Worm (Caenorhabditis elegans) whole organism, L4 larva: ENCODE data around the gene seld-1.

Source experiments
- ama-1 ChIP-seq: fragments of 150-350 bp; optimal IDR thresholded peaks from 2 replicates; lab custom pipeline; 2014; ENCODE audit warnings: inconsistent platforms, mixed read lengths
- ceh-82 ChIP-seq: sonication (generic microtip); optimal IDR thresholded peaks from 2 replicates; lab custom pipeline; 2017; ENCODE audit warnings: missing biosample characterization, missing genetic modification characterization
- dpl-1 ChIP-seq: fragments of 150-350 bp; optimal IDR thresholded peaks from 2 replicates; lab custom pipeline; 2014; ENCODE audit warnings: missing biosample characterization, missing genetic modification reagents, missing genetic modification characterization
- nhr-237 ChIP-seq: sonication (generic microtip); optimal IDR thresholded peaks from 2 replicates; lab custom pipeline; 2017; ENCODE audit warnings: missing biosample characterization, missing genetic modification characterization
- nhr-76 ChIP-seq: fragments of 150-350 bp; optimal IDR thresholded peaks from 2 replicates; lab custom pipeline; 2014; ENCODE audit warnings: missing biosample characterization, missing genetic modification characterization
- zip-11 ChIP-seq: fragments of 200-800 bp; sonication (Bioruptor generic); IDR thresholded peaks from 2 replicates; pipeline ENCODE4 v1.3.6; 2022; ENCODE audit warnings: missing genetic modification characterization, missing compliant biosample characterization
- ztf-11 ChIP-seq: fragments of 150-350 bp; optimal IDR thresholded peaks from 2 replicates; lab custom pipeline; 2014; ENCODE audit warnings: missing biosample characterization, missing genetic modification characterization

- TF ChIP-seq nhr-76 (tag; lab: Kevin White, UChicago): no peak
- TF ChIP-seq nhr-237 (tag; lab: Kevin White, UChicago): no peak
- TF ChIP-seq zip-11 (GFP tag; lab: Robert Waterston, UW): no peak
- no peak for TF ChIP-seq ama-1 (lab: Kevin White, UChicago)
- TF ChIP-seq ztf-11 (tag; lab: Kevin White, UChicago): no peak
- TF ChIP-seq ceh-82 (tag; lab: Kevin White, UChicago): no peak
- TF ChIP-seq dpl-1 (GFP tag; lab: Kevin White, UChicago): no peak
These were observed 3.7 kb downstream of the seld-1 start, which contains the start of gene afmd-2 for ce11 chrIV:13508924-13509323.
